Worm (Caenorhabditis elegans): ENCODE results near the gene bed-1.
A peak's percentile ranks its signal among the peaks of the same experiment; 100 is the strongest.

bed-1 gene

DNA sequence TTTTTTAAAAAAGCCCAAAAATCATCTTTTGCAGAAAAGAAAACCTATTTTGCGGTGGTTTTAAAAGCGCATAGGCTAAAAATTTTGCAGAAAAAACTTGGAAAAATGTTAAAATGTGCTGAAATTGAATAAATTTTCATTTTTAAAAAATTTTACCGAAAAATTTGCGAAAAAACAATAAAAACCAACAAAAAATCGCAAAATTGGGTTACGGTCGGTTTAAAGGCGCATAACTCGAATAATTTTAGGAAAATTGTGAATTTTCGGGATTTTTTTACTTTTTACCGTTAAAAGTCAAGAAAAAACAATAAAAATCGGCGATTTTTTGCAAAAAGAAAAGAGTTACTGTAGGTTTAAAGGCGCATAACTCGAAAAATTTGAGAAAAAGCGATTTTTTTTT is 531 bp upstream of the bed-1 start:
- TF ChIP-seq xnd-1 (tag; optimal IDR thresholded peaks at IDR 0.05) (peak; percentile 70), madf-8 (GFP tag; conservative IDR thresholded peaks at IDR 0.05) (0 out of 2 replicates have a peak, but pooled peaks have one; percentile 13), T07F8.4 (tag; optimal IDR thresholded peaks at IDR 0.05) (no peak), madf-6 (GFP tag; IDR thresholded peaks at IDR 0.05) (peak; percentile 16; the same call in 1 of the 2 replicates), lsl-1 (GFP tag; optimal IDR thresholded peaks at IDR 0.05) (peak; percentile 76)

DNA sequence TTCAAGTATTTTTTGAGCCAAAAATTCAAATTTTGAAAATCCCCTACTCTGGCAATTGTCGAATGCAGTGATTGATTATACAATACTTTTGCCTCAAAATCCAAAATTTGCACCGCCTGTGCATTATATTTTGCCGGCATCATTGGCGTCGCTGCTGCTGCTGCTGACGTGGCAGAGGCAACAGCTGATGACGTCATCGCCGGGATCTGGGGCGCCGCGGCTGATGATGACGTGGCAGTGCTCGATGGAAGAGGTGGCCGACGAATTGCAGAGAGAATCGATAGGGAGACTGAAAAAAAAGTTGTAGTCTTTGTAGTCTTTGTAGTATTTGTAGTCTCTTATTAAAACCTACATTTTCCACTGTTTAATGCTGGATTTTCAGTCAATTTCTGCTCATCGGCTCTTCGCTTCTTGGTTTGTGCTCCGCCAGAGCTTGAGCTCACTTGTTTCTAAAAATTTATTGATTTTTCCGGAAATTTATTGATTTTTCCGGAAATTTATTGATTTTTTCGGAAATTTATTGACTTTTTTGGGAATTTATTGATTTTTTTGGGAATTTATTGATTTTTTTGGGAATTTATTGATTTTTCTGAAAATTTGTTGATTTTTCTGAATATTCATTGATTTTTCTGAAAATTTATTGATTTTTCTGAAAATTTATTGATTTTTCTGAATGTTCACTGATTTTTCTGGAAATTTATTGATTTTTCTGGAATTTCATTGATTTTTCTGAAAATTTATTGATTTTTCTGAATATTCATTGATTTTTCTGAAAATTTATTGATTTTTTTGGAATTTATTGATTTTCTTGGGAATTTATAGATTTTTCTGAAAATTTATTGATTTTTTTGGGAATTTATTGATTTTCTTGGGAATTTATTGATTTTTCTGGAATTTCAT is 3.7 kb downstream of the bed-1 start:
- TF ChIP-seq zfh-2 (GFP tag; conservative IDR thresholded peaks at IDR 0.05) (peak; percentile 74), lin-35 (GFP tag; optimal IDR thresholded peaks at IDR 0.05) (no peak)

DNA sequence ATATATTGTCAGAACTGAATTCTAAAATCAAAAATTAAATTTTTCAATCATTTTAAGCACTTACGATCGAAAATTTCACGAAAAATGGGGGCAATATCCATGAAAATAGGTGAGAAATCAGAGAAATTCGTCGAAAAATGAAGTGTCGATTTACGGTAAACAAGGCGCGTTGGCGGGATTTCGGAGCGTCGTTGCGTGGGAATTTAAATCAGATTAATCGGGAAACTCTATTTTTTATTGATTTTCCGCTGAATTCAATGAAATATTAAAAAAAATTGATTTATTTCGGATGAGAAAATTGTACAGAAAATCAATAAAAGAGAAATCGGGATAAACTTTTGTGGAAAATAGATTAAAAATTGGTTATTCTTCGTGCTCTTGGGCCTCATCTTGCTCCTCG is 5.5 kb downstream of the bed-1 start, which contains the start of gene Y39B6A.13:
TSS of gene Y39B6A.13 (minus strand) at position 166 of the 400 bp plus-strand sequence.
- TF ChIP-seq F39B2.1 (GFP tag; IDR thresholded peaks at IDR 0.05) (no peak), lin-54 (GFP tag; optimal IDR thresholded peaks at IDR 0.05) (peak; percentile 63), bed-2 (GFP tag; IDR thresholded peaks at IDR 0.05) (no peak), ZK185.1 (tag; optimal IDR thresholded peaks at IDR 0.05; ENCODE audit: poor library complexity, severe bottlenecking) (no peak), ceh-58 (GFP tag; IDR thresholded peaks at IDR 0.05) (no peak), nhr-120 (GFP tag; IDR thresholded peaks at IDR 0.05) (no peak), F55B11.4 (tag; optimal IDR thresholded peaks at IDR 0.05; ENCODE audit: borderline replicate concordance, insufficient read depth) (no peak), sea-2 (GFP tag; IDR thresholded peaks at IDR 0.05) (no peak), sptf-2 (GFP tag; optimal IDR thresholded peaks at IDR 0.05) (no peak), pbrm-1 (GFP tag; IDR thresholded peaks at IDR 0.05) (no peak), attf-5 (GFP tag; optimal IDR thresholded peaks at IDR 0.05) (no peak), egl-18 (GFP tag; IDR thresholded peaks at IDR 0.05) (no peak), madf-6 (GFP tag; IDR thresholded peaks at IDR 0.05) (peak; percentile 30; the same call in 1 of the 2 replicates), attf-3 (GFP tag; conservative IDR thresholded peaks at IDR 0.05) (peak; percentile 98), ceh-40 (GFP tag; IDR thresholded peaks at IDR 0.05) (no peak), atf-7 (tag; optimal IDR thresholded peaks at IDR 0.05) (no peak), lsl-1 (GFP tag; optimal IDR thresholded peaks at IDR 0.05) (peak; percentile 18), ceh-91 (GFP tag; IDR thresholded peaks at IDR 0.05) (no peak), gei-17 (GFP tag; optimal IDR thresholded peaks at IDR 0.05) (no peak), ceh-27 (GFP tag; optimal IDR thresholded peaks at IDR 0.05) (no peak), ceh-79 (tag; optimal IDR thresholded peaks at IDR 0.05) (no peak), Y67H2A.10 (GFP tag; conservative IDR thresholded peaks at IDR 0.05) (no peak), D2030.7 (GFP tag; IDR thresholded peaks at IDR 0.05) (peak; percentile 19; the same call in 1 of the 2 replicates), mxl-1 (tag; optimal IDR thresholded peaks at IDR 0.05) (no peak), Y79H2A.3 (GFP tag; conservative IDR thresholded peaks at IDR 0.05) (no peak), nhr-27 (tag; optimal IDR thresholded peaks at IDR 0.05) (no peak), B0336.3 (GFP tag; IDR thresholded peaks at IDR 0.05) (no peak), hlh-26 (GFP tag; conservative IDR thresholded peaks at IDR 0.05) (no peak), snpc-3.4 (tag; optimal IDR thresholded peaks at IDR 0.05) (no peak), ztf-22 (GFP tag; optimal IDR thresholded peaks at IDR 0.05) (no peak), lir-1 (GFP tag; conservative IDR thresholded peaks at IDR 0.05) (no peak), lin-35 (GFP tag; optimal IDR thresholded peaks at IDR 0.05) (peak in 1 of 3 experiments; percentile 56), nfya-2 (GFP tag; IDR thresholded peaks at IDR 0.05) (no peak), die-1 (tag; optimal IDR thresholded peaks at IDR 0.05) (no peak), F33H1.4 (GFP tag; IDR thresholded peaks at IDR 0.05) (no peak), hmg-1.2 (GFP tag; IDR thresholded peaks at IDR 0.05) (no peak), let-526 (GFP tag; IDR thresholded peaks at IDR 0.05) (no peak), egl-44 (GFP tag; IDR thresholded peaks at IDR 0.05) (no peak), repo-1 (tag; optimal IDR thresholded peaks at IDR 0.05) (no peak)

Data from whole organism, young adult.